Fruit fly (Drosophila melanogaster): ENCODE data around the gene CG4042.

Gene CG4042

DNA sequence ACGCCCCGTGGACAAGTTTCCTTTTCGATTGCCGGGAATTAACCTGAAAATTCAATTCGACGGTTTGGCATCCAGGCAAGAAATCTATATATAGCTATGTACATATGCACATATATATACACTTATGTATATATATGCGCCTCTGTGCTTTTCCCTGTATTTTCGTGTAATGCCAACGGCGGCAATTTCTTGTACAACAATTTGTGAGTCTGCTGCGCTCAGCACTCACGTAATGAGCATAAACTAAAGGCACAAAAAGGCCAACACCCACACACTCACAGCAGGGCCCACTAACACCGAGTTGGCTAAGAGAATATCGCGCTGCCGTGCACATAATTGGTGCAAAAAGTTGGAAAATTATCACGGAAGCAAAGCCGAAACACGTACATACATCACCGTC lies 9.8 kb downstream of the CG4042 start:
- TF ChIP-seq usp (GFP tag; optimal IDR thresholded peaks at IDR 0.05): no peak
- no peak for TF ChIP-seq EcR (GFP tag; optimal IDR thresholded peaks at IDR 0.05)
- TF ChIP-seq psq (optimal IDR thresholded peaks at IDR 0.05): no peak
- TF ChIP-seq pan (optimal IDR thresholded peaks at IDR 0.05): no peak
- no peak for TF ChIP-seq CG8478 (optimal IDR thresholded peaks at IDR 0.05)
- TF ChIP-seq Dll (optimal IDR thresholded peaks at IDR 0.05): no peak

dm6 chr3L:20758583-20758982 lies 12.7 kb downstream of the CG4042 start, which contains the start of gene CG43251:
Gene CG43251 (plus strand): TSS chr3L:20758883.
- TF ChIP-seq Dll (optimal IDR thresholded peaks at IDR 0.05) (no peak), CG8478 (optimal IDR thresholded peaks at IDR 0.05) (no peak)

DNA sequence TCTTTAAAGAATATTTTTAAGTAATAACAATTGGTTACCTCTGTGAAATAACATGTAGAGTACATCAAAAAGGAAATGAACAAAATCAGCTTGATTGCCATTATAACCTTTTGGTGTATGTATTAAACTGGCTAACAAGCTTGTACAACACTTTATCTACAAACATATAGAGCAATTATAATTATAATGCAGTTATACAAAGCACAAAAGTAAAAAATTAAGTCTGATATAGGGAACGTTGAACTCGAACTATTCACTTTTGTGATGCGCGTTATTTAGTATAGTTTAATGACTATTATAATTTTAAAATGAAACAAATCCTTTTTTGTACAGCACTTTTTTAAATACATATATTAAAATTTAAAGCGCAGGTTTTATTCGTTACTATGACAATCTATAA lies 15.7 kb downstream of the CG4042 start, which contains the start of gene CG33912:
Gene CG33912 (minus strand): TSS at position 101 of the 400 bp plus-strand sequence.
- no peak for TF ChIP-seq psq (optimal IDR thresholded peaks at IDR 0.05)
- no peak for TF ChIP-seq pan (optimal IDR thresholded peaks at IDR 0.05)
- TF ChIP-seq EcR (GFP tag; optimal IDR thresholded peaks at IDR 0.05): no peak
- TF ChIP-seq usp (GFP tag; optimal IDR thresholded peaks at IDR 0.05): no peak

- TF ChIP-seq psq (optimal IDR thresholded peaks at IDR 0.05) (no peak), usp (GFP tag; optimal IDR thresholded peaks at IDR 0.05) (no peak), Dll (optimal IDR thresholded peaks at IDR 0.05) (no peak), CG8478 (optimal IDR thresholded peaks at IDR 0.05) (no peak), EcR (GFP tag; optimal IDR thresholded peaks at IDR 0.05) (no peak), pan (optimal IDR thresholded peaks at IDR 0.05) (no peak)
Observed at dm6 chr3L:20752964-20753363, 18.3 kb downstream of the CG4042 start.

DNA sequence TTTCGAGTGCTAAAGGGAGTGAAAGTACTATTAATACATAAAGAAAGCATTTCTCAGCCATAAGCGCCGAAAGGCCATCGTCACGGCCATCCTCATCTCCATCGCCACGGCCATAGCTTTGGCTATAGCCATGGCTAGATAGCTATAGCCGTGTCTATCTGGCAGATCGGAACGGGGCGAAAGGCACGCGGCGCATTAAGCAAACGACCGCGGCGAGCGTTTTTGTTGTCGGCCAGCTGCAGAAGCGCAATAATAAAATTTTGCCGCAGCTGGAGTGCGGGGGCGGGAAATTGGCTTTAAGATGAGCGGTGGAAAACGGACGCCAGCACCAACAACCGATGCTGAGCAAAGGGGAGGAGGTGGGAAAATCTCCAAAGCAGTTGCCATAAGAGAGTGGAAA lies 20.9 kb downstream of the CG4042 start:
- TF ChIP-seq usp (GFP tag; optimal IDR thresholded peaks at IDR 0.05) (no peak), EcR (GFP tag; optimal IDR thresholded peaks at IDR 0.05) (no peak), pan (optimal IDR thresholded peaks at IDR 0.05) (no peak), psq (optimal IDR thresholded peaks at IDR 0.05) (no peak), CG8478 (optimal IDR thresholded peaks at IDR 0.05) (no peak), Dll (optimal IDR thresholded peaks at IDR 0.05) (no peak)

DNA sequence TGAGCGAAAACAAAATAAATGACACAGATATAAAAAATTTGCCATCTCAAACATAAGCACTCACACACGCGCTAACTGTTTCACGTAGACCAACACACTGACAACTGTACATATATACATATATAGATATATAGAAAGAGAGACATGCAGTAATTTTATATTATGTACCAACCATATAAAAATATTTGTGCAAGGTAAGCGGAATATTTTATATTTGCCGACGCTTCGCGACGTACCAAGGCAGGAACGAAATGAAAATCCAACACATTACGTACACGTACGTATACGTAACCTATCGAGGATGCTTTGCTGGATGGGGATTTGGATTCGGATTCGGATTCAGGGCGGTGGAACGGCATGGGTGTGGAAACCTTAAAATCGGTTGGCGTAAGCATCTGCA lies 22.7 kb downstream of the CG4042 start:
- TF ChIP-seq usp (GFP tag; optimal IDR thresholded peaks at IDR 0.05) (no peak), psq (optimal IDR thresholded peaks at IDR 0.05) (no peak), pan (optimal IDR thresholded peaks at IDR 0.05) (no peak), EcR (GFP tag; optimal IDR thresholded peaks at IDR 0.05) (no peak), CG8478 (optimal IDR thresholded peaks at IDR 0.05) (no peak), Dll (optimal IDR thresholded peaks at IDR 0.05) (no peak)

DNA sequence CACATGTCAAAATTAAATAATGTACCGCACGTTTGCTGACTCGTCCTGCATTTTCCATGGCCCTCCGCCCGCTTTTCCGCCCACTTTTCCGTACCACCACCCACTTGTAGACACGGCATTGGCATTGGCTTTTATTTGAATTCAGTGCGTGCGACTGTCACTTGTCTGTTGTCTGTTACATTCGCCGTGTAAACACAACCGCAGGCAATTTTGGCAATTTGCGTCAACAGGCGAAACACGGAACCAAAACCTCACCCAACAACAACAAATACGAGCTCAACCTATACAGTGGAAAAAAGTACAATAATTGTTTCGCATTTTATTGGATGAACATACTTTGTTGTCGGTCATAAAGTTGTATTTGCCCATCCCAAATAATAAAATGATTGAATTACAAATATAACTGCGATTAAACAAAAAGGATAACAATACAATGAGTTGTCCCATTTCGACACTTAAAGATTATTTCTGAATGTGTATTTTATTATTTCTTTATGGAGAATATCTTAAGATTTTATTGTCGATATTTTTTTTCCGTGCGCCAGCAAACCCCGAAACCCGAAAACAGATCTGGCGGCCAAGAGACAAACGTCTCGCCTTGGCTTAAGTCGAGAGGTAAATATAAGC lies 23.9 kb downstream of the CG4042 start:
- TF ChIP-seq pan (optimal IDR thresholded peaks at IDR 0.05): no peak
- no peak for TF ChIP-seq CG8478 (optimal IDR thresholded peaks at IDR 0.05)
- no peak for TF ChIP-seq Dll (optimal IDR thresholded peaks at IDR 0.05)
- no peak for TF ChIP-seq psq (optimal IDR thresholded peaks at IDR 0.05)
- TF ChIP-seq EcR (GFP tag; optimal IDR thresholded peaks at IDR 0.05): no peak
- TF ChIP-seq usp (GFP tag; optimal IDR thresholded peaks at IDR 0.05): no peak

DNA sequence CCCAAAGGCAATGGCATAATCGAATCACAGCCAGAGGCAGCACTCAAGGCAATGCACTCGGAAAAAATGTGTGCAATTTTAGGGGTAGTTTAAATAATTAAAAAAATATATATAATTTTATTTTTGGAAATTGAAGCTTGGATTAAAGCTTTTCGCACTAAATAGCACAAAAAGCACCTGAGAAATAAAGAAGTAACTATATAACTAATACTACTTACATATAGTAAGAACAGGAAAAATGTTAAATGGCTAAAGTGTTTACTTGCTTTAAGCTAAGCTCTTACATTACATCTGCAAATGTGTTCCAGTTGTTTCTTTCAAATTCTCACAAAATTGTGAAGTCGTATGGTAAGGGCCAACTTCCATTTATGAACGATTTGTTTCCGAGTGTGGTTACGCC lies 31.9 kb downstream of the CG4042 start, which contains the start of gene Gr77a:
Gene Gr77a (minus strand): TSS at position 17 of the 400 bp plus-strand sequence.
- TF ChIP-seq CG8478 (optimal IDR thresholded peaks at IDR 0.05): no peak
- no peak for TF ChIP-seq psq (optimal IDR thresholded peaks at IDR 0.05)
- TF ChIP-seq Dll (optimal IDR thresholded peaks at IDR 0.05): no peak
- no peak for TF ChIP-seq pan (optimal IDR thresholded peaks at IDR 0.05)
- TF ChIP-seq usp (GFP tag; optimal IDR thresholded peaks at IDR 0.05): no peak
- TF ChIP-seq EcR (GFP tag; optimal IDR thresholded peaks at IDR 0.05): no peak

dm6 chr3L:20737346-20737745 lies 34.0 kb downstream of the CG4042 start:
- TF ChIP-seq Dll (optimal IDR thresholded peaks at IDR 0.05): no peak
- TF ChIP-seq psq (optimal IDR thresholded peaks at IDR 0.05): no peak
- no peak for TF ChIP-seq pan (optimal IDR thresholded peaks at IDR 0.05)
- TF ChIP-seq CG8478 (optimal IDR thresholded peaks at IDR 0.05): no peak
- TF ChIP-seq usp (GFP tag; optimal IDR thresholded peaks at IDR 0.05): no peak
- TF ChIP-seq EcR (GFP tag; optimal IDR thresholded peaks at IDR 0.05): no peak

DNA sequence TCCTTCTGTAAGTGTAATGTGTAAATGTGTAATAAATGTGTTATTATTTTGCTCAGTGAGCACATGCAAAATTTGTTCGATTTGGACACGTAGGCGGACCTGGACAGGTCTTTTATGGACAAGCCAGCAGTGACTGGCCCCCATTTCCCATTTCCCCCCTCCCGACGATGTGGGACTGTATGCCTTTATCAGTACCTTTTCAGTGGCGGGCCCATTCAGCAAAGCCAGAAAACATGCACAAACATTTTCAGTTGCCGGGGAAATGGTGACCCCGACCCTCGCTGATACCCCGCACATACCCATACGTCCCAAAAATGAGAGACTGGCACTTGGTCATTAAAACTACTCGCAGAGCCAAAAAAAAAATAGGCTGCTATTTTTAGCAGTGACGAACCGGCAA lies 35.0 kb downstream of the CG4042 start:
- TF ChIP-seq CG8478 (optimal IDR thresholded peaks at IDR 0.05) (no peak), Dll (optimal IDR thresholded peaks at IDR 0.05) (no peak), usp (GFP tag; optimal IDR thresholded peaks at IDR 0.05) (no peak), pan (optimal IDR thresholded peaks at IDR 0.05) (no peak), EcR (GFP tag; optimal IDR thresholded peaks at IDR 0.05) (no peak), psq (optimal IDR thresholded peaks at IDR 0.05) (no peak)

DNA sequence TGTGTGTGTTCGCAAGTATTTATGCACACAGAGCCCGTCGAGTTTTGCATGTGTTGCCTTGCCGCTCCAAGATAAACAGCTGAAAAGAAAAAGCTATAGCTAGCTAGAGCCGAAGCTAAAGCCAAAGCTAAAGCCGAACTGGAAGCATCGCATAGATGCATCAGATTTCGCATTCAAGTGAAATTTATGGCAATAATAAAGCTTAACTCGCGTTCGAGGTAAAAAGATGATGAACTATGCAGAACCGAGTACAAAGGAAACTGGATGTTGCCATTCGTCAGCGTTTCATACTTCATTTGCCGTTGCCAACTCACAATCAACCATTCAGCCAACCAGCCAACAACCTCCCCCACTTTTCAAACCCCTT lies 37.1 kb downstream of the CG4042 start:
- no peak for TF ChIP-seq EcR (GFP tag; optimal IDR thresholded peaks at IDR 0.05)
- no peak for TF ChIP-seq pan (optimal IDR thresholded peaks at IDR 0.05)

DNA sequence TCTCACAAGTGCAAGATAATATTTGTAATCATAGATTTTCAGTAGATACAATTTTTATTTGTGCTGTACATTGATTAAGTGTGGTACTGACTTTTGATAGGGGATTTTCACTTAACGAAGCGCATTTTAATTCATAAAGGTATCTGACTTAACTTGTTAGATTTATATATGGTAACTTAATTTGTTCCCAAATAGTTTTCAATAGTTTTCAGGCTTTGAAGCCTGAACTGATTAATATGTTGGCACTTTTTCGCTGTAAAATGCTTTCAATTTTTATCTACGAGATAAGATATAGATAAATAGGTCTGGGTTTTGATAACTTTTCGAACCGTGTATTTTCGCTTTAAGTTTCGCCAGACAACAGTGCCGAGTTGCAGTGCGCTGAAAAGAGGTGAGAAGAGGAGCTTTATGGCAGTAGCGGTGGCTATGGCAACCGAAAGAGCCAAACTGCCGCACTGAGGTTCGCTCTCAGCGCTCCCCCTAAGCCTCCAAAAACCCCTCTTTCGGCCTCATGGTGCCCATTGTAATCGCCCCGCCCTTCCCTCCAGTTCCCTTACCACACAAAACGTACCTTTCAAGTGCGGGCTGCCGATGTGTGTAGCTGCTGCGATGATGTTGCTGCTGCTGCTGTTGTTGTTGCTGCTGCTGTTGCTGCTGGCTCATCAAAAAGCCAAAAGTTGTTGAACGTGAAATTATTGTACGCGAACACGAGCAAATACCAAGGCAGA lies 37.6 kb downstream of the CG4042 start:
- TF ChIP-seq EcR (GFP tag; optimal IDR thresholded peaks at IDR 0.05) (no peak), usp (GFP tag; optimal IDR thresholded peaks at IDR 0.05) (no peak), CG8478 (optimal IDR thresholded peaks at IDR 0.05) (no peak), pan (optimal IDR thresholded peaks at IDR 0.05) (no peak), psq (optimal IDR thresholded peaks at IDR 0.05) (no peak), Dll (optimal IDR thresholded peaks at IDR 0.05) (no peak)

DNA sequence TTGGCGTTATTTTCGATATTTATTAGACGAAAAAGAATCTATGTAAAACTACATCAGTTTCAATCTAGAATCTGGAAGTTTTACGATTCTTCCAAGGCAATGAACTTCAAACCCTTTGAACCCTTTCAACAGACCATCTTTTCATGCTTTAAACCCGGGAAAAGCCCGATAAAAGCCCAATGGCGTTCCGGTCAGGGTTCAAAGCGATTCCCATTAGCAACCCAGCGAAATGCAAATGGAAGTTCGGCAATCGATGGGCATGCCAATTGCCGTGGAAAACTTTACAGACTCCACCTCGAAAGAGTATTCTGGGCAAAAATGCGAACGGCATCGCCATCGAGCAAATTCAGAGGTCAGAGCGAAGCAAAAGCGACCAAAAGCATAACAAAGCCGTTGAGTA lies 38.8 kb downstream of the CG4042 start:
- no peak for TF ChIP-seq CG8478 (optimal IDR thresholded peaks at IDR 0.05)
- TF ChIP-seq usp (GFP tag; optimal IDR thresholded peaks at IDR 0.05): no peak
- TF ChIP-seq psq (optimal IDR thresholded peaks at IDR 0.05): no peak
- TF ChIP-seq EcR (GFP tag; optimal IDR thresholded peaks at IDR 0.05): no peak
- no peak for TF ChIP-seq Dll (optimal IDR thresholded peaks at IDR 0.05)
- no peak for TF ChIP-seq pan (optimal IDR thresholded peaks at IDR 0.05)

Data from whole organism.